Worm (Caenorhabditis elegans) whole organism, L1 larva: Measurements from ENCODE around the gene str-88.
A peak's percentile ranks its signal among the peaks of the same experiment; 100 is the strongest.

Experiments
- Y116A8C.19 ChIP-seq: sonication (generic microtip); optimal IDR thresholded peaks from 2 replicates; lab custom pipeline; 2016; ENCODE audit warnings: missing compliant biosample characterization, missing genetic modification characterization, borderline replicate concordance
- aly-2 ChIP-seq: fragments of 150-350 bp; optimal IDR thresholded peaks from 2 replicates; lab custom pipeline; 2014; ENCODE audit warnings: missing biosample characterization, missing genetic modification characterization
- ama-1 ChIP-seq: fragments of 150-350 bp; optimal IDR thresholded peaks from 2 replicates; lab custom pipeline; 2014
- hlh-17 ChIP-seq: fragments of 200-800 bp; sonication (Bioruptor generic); optimal IDR thresholded peaks from 2 replicates; lab custom pipeline; 2018; ENCODE audit warnings: missing genetic modification characterization, mild to moderate bottlenecking, missing compliant biosample characterization, moderate library complexity, borderline replicate concordance
- hpl-2 ChIP-seq: fragments of 150-350 bp; optimal IDR thresholded peaks from 2 replicates; lab custom pipeline; 2014; ENCODE audit warnings: missing biosample characterization, missing genetic modification reagents, missing genetic modification characterization
- lin-14 ChIP-seq: fragments of 200-800 bp; sonication (Bioruptor generic); optimal IDR thresholded peaks from 2 replicates; lab custom pipeline; 2018; ENCODE audit warnings: mild to moderate bottlenecking, missing genetic modification characterization, moderate library complexity, missing compliant biosample characterization
- lsy-2 ChIP-seq, 2 experiments: fragments of 150-350 bp; optimal IDR thresholded peaks; 2 replicates each; lab custom pipeline; 2014; ENCODE audit warnings: missing biosample characterization in 2 of 2, missing genetic modification characterization in 2 of 2
- nhr-90 ChIP-seq: sonication (generic microtip); optimal IDR thresholded peaks from 2 replicates; lab custom pipeline; 2016; ENCODE audit warnings: mild to moderate bottlenecking, missing genetic modification characterization, missing compliant biosample characterization; ENCODE audit not compliant: poor library complexity
- pag-3 ChIP-seq: sonication (generic microtip); optimal IDR thresholded peaks from 2 replicates; lab custom pipeline; 2017; ENCODE audit warnings: missing genetic modification characterization, mild to moderate bottlenecking, missing compliant biosample characterization, antibody characterized with exemption, borderline replicate concordance; ENCODE audit not compliant: insufficient read depth
- sox-4 ChIP-seq: sonication (generic microtip); optimal IDR thresholded peaks from 2 replicates; lab custom pipeline; 2016; ENCODE audit warnings: missing genetic modification characterization, missing compliant biosample characterization
- zip-4 ChIP-seq: fragments of 200-800 bp; sonication (Bioruptor generic); optimal IDR thresholded peaks from 2 replicates; lab custom pipeline; 2018; ENCODE audit warnings: mild to moderate bottlenecking, missing genetic modification characterization, moderate library complexity, missing compliant biosample characterization

- TF ChIP-seq pag-3 (no peak), hpl-2 (GFP tag; lab: Kevin White, UChicago) (no peak), aly-2 (no peak), lin-14 (GFP tag; lab: Kevin White, UChicago) (no peak), lsy-2 (tag; optimal IDR thresholded peaks at IDR 0.05; lab: Kevin White, UChicago) (peak in 1 of 2 experiments; percentile 7), nhr-90 (tag; lab: Kevin White, UChicago) (no peak), hlh-17 (no peak), Y116A8C.19 (tag; lab: Kevin White, UChicago) (no peak), ama-1 (no peak), zip-4 (GFP tag; lab: Kevin White, UChicago) (no peak), sox-4 (no peak)
These were observed 11.3 kb upstream of the str-88 start, which contains the start of gene T06E6.1 for ce11 chrV:15394906-15395305.
